Worm (Caenorhabditis elegans) whole organism, mixed stage, embryonic: ENCODE measurements around the gene arx-3.

Experiments used
- M03D4.4 ChIP-seq: sonication (generic microtip); optimal IDR thresholded peaks from 2 replicates; lab custom pipeline; 2017; ENCODE audit warnings: mild to moderate bottlenecking, missing genetic modification characterization, missing compliant biosample characterization
- bed-3 ChIP-seq: fragments of 200-800 bp; sonication (Bioruptor generic); optimal IDR thresholded peaks from 3 replicates; lab custom pipeline; 2018; ENCODE audit warnings: mild to moderate bottlenecking, missing genetic modification characterization, moderate library complexity, missing compliant biosample characterization
- blmp-1 ChIP-seq: fragments of 150-350 bp; optimal IDR thresholded peaks from 2 replicates; lab custom pipeline; 2014; ENCODE audit warnings: missing biosample characterization, missing genetic modification characterization
- ceh-39 ChIP-seq: fragments of 150-350 bp; optimal IDR thresholded peaks from 2 replicates; lab custom pipeline; 2014; ENCODE audit warnings: missing biosample characterization, missing genetic modification characterization
- ceh-43 ChIP-seq: fragments of 200-800 bp; sonication (Bioruptor generic); optimal IDR thresholded peaks from 2 replicates; lab custom pipeline; 2018; ENCODE audit warnings: mild to moderate bottlenecking, missing genetic modification characterization, moderate library complexity, missing compliant biosample characterization
- ceh-83 ChIP-seq: fragments of 200-800 bp; sonication (Bioruptor generic); optimal IDR thresholded peaks from 2 replicates; lab custom pipeline; 2018; ENCODE audit warnings: mild to moderate bottlenecking, missing genetic modification characterization, missing compliant biosample characterization
- ces-1 ChIP-seq: fragments of 150-350 bp; optimal IDR thresholded peaks from 2 replicates; lab custom pipeline; 2014; ENCODE audit warnings: missing biosample characterization, missing genetic modification reagents, missing genetic modification characterization
- cnd-1 ChIP-seq: fragments of 200-800 bp; sonication (Bioruptor generic); optimal IDR thresholded peaks from 2 replicates; lab custom pipeline; 2018; ENCODE audit warnings: mild to moderate bottlenecking, missing genetic modification characterization, missing compliant biosample characterization
- drap-1 ChIP-seq: fragments of 200-800 bp; sonication (Bioruptor generic); optimal IDR thresholded peaks from 3 replicates; lab custom pipeline; 2018; ENCODE audit warnings: mild to moderate bottlenecking, missing genetic modification characterization, missing compliant biosample characterization
- elt-3 ChIP-seq: fragments of 150-350 bp; optimal IDR thresholded peaks from 2 replicates; lab custom pipeline; 2014; ENCODE audit warnings: missing biosample characterization, missing genetic modification characterization
- flh-1 ChIP-seq: fragments of 200-800 bp; sonication (Bioruptor generic); optimal IDR thresholded peaks from 2 replicates; lab custom pipeline; 2018; ENCODE audit warnings: mild to moderate bottlenecking, missing genetic modification characterization, moderate library complexity, missing compliant biosample characterization
- ham-2 ChIP-seq: fragments of 200-800 bp; sonication (Bioruptor generic); optimal IDR thresholded peaks from 2 replicates; lab custom pipeline; 2018; ENCODE audit warnings: mild to moderate bottlenecking, missing genetic modification characterization, missing compliant biosample characterization
- lin-13 ChIP-seq: fragments of 150-350 bp; optimal IDR thresholded peaks from 2 replicates; lab custom pipeline; 2014; ENCODE audit warnings: missing biosample characterization, missing genetic modification characterization
- lin-32 ChIP-seq: fragments of 200-800 bp; sonication (Bioruptor generic); optimal IDR thresholded peaks from 2 replicates; lab custom pipeline; 2018; ENCODE audit warnings: mild to moderate bottlenecking, missing genetic modification characterization, missing compliant biosample characterization
- lsy-2 ChIP-seq: fragments of 150-350 bp; optimal IDR thresholded peaks from 2 replicates; lab custom pipeline; 2014; ENCODE audit warnings: missing biosample characterization, missing genetic modification characterization
- mab-5 ChIP-seq: fragments of 150-350 bp; optimal IDR thresholded peaks from 2 replicates; lab custom pipeline; 2014; ENCODE audit warnings: missing biosample characterization, missing genetic modification characterization
- mep-1 ChIP-seq: fragments of 150-350 bp; optimal IDR thresholded peaks from 2 replicates; lab custom pipeline; 2017; ENCODE audit warnings: missing biosample characterization, missing genetic modification reagents, missing genetic modification characterization, inconsistent platforms
- mls-2 ChIP-seq: sonication (generic microtip); optimal IDR thresholded peaks from 2 replicates; lab custom pipeline; 2016; ENCODE audit warnings: mild to moderate bottlenecking, missing genetic modification characterization, moderate library complexity, missing compliant biosample characterization
- nhr-12 ChIP-seq: fragments of 150-350 bp; optimal IDR thresholded peaks from 2 replicates; lab custom pipeline; 2014; ENCODE audit warnings: missing biosample characterization, missing genetic modification characterization
- nhr-2 ChIP-seq: fragments of 150-350 bp; optimal IDR thresholded peaks from 2 replicates; lab custom pipeline; 2014; ENCODE audit warnings: missing biosample characterization, missing genetic modification characterization
- nhr-28 ChIP-seq: fragments of 150-350 bp; optimal IDR thresholded peaks from 2 replicates; lab custom pipeline; 2014; ENCODE audit warnings: missing biosample characterization, missing genetic modification characterization
- nhr-76 ChIP-seq: sonication (generic microtip); optimal IDR thresholded peaks from 2 replicates; lab custom pipeline; 2017; ENCODE audit warnings: missing biosample characterization, missing genetic modification characterization
- sem-2 ChIP-seq: fragments of 200-800 bp; sonication (Bioruptor generic); optimal IDR thresholded peaks from 2 replicates; lab custom pipeline; 2018; ENCODE audit warnings: mild to moderate bottlenecking, missing genetic modification characterization, missing compliant biosample characterization
- snpc-4 ChIP-seq: fragments of 150-350 bp; optimal IDR thresholded peaks from 2 replicates; lab custom pipeline; 2014; ENCODE audit warnings: missing biosample characterization, missing genetic modification characterization
- sptf-1 ChIP-seq: sonication (generic microtip); optimal IDR thresholded peaks from 2 replicates; lab custom pipeline; 2017; ENCODE audit warnings: mild to moderate bottlenecking, missing genetic modification characterization, moderate library complexity, missing compliant biosample characterization
- unc-120 ChIP-seq: sonication (generic microtip); optimal IDR thresholded peaks from 2 replicates; lab custom pipeline; 2017; ENCODE audit warnings: missing genetic modification characterization, missing compliant biosample characterization; ENCODE audit not compliant: poor library complexity, severe bottlenecking
- unc-62 ChIP-seq: fragments of 150-350 bp; optimal IDR thresholded peaks from 2 replicates; lab custom pipeline; 2014; ENCODE audit warnings: missing biosample characterization, missing genetic modification reagents, missing genetic modification characterization
- zip-8 ChIP-seq: fragments of 150-350 bp; optimal IDR thresholded peaks from 2 replicates; lab custom pipeline; 2014; ENCODE audit warnings: missing biosample characterization, missing genetic modification characterization

Gene arx-3

DNA sequence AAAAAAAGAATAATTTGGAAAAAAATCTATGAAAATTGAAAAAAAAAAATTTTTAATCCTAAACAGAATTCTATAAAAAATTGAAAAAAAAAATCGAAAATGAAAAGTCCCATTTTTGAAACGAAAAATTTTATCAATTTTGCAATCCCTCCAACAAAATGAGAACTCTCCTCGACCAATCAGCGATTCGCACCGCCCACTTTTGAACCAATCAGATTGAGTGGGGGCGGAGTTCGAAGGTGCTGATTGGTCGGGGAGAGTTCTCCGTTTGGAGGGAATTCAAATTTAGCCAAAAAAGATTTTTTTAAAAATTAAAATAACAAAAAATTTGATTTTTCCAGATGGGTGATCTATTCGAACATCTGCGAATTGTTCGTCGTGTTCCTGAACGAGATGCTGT lies 9.5 kb upstream of the arx-3 start:
- TF ChIP-seq ceh-39 (tag; lab: Kevin White, UChicago) (no peak), lin-13 (tag; lab: Kevin White, UChicago) (no peak), ham-2 (GFP tag; lab: Kevin White, UChicago) (no peak), drap-1 (GFP tag; lab: Kevin White, UChicago) (no peak), M03D4.4 (tag; lab: Kevin White, UChicago) (no peak)

ce11 chrIII:12064494-12064893 lies 6.2 kb upstream of the arx-3 start:
- no peak for TF ChIP-seq drap-1 (GFP tag; lab: Kevin White, UChicago)
- no peak for TF ChIP-seq mls-2 (tag; lab: Kevin White, UChicago)
- TF ChIP-seq nhr-2 (tag; lab: Kevin White, UChicago): no peak
- TF ChIP-seq ceh-39 (tag; lab: Kevin White, UChicago): no peak
- TF ChIP-seq zip-8 (tag; lab: Kevin White, UChicago): no peak
- TF ChIP-seq bed-3 (GFP tag; lab: Kevin White, UChicago): no peak

- TF ChIP-seq sem-2 (GFP tag; lab: Kevin White, UChicago) (no peak), snpc-4 (tag; lab: Kevin White, UChicago) (no peak), flh-1 (GFP tag; lab: Kevin White, UChicago) (no peak), nhr-76 (tag; lab: Kevin White, UChicago) (no peak), lsy-2 (tag; lab: Kevin White, UChicago) (no peak), ceh-43 (GFP tag; lab: Kevin White, UChicago) (no peak), elt-3 (tag; lab: Kevin White, UChicago) (no peak), drap-1 (GFP tag; lab: Kevin White, UChicago) (no peak), lin-13 (tag; lab: Kevin White, UChicago) (no peak), cnd-1 (tag; lab: Kevin White, UChicago) (no peak), bed-3 (GFP tag; lab: Kevin White, UChicago) (no peak), nhr-28 (tag; lab: Kevin White, UChicago) (no peak), ceh-39 (tag; lab: Kevin White, UChicago) (no peak), zip-8 (tag; lab: Kevin White, UChicago) (no peak), nhr-12 (tag; lab: Kevin White, UChicago) (no peak), mep-1 (tag; lab: Kevin White, UChicago) (no peak), blmp-1 (tag; lab: Kevin White, UChicago) (no peak)
Measured at ce11 chrIII:12063934-12064333, 5.7 kb upstream of the arx-3 start.

DNA sequence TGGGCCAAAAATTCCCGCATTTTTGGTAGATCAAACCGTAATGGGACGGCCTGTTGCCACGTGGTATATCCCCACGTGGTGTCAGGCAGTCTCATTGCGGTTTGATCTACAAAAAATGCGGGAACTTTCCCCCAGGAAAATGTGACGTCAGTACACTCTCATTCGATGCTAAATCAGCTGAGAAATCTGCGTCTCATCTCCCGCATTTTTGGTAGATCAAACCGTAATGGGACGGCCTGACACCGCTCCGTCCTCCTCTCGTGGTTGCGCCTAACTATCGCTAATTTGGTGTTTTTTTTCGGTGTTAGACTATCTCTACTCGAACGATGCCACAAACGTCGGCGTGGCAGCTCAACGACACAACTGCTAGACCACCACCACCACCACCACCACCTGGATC lies 3.2 kb upstream of the arx-3 start, which contains the start of gene zyg-8:
TSS of gene zyg-8 (plus strand) at position 301 of the 400 bp plus-strand sequence.
- no peak for TF ChIP-seq ham-2 (GFP tag; lab: Kevin White, UChicago)
- no peak for TF ChIP-seq flh-1 (GFP tag; lab: Kevin White, UChicago)

DNA sequence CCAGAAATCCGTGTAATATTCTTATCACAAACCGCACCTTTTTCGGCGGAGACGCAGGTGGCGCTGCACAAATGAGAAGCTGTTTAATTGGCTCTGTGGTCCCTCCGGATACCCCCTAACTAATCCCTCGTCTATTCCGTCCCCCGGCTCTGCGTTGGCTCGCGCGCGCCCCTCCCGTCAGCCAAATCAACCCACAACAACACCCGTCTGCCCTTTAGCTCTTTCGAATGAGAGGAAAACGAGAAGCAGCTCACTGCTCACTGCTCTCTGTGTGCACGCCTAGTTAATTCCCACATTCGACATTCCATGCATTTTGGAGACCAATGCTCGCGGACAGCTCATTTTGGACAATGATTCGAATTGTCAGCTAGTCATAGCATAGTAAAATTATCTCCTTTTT lies 1.8 kb upstream of the arx-3 start:
- TF ChIP-seq ceh-39 (tag; lab: Kevin White, UChicago): no peak
- TF ChIP-seq, all 35 proteins: peak for 0

- TF ChIP-seq nhr-28 (tag; lab: Kevin White, UChicago) (no peak), nhr-2 (tag; lab: Kevin White, UChicago) (no peak), flh-1 (GFP tag; lab: Kevin White, UChicago) (no peak), unc-120 (tag; lab: Kevin White, UChicago) (no peak), lin-32 (GFP tag; lab: Kevin White, UChicago) (no peak), ces-1 (GFP tag; lab: Kevin White, UChicago) (no peak), sptf-1 (tag; lab: Kevin White, UChicago) (no peak)
Measured at ce11 chrIII:12059521-12059920, 1.3 kb upstream of the arx-3 start.

- no peak for TF ChIP-seq nhr-2 (tag; lab: Kevin White, UChicago)
- no peak for TF ChIP-seq blmp-1 (tag; lab: Kevin White, UChicago)
- TF ChIP-seq drap-1 (GFP tag; lab: Kevin White, UChicago): no peak
- TF ChIP-seq unc-62 (GFP tag; lab: Kevin White, UChicago): no peak
- TF ChIP-seq mab-5 (tag; lab: Kevin White, UChicago): no peak
- TF ChIP-seq ceh-83: no peak
- no peak for TF ChIP-seq flh-1 (GFP tag; lab: Kevin White, UChicago)
- TF ChIP-seq zip-8 (tag; lab: Kevin White, UChicago): no peak
- no peak for TF ChIP-seq sptf-1 (tag; lab: Kevin White, UChicago)
- no peak for TF ChIP-seq ceh-43 (GFP tag; lab: Kevin White, UChicago)
- TF ChIP-seq nhr-76 (tag; lab: Kevin White, UChicago): no peak
- TF ChIP-seq bed-3 (GFP tag; lab: Kevin White, UChicago): no peak
- TF ChIP-seq snpc-4 (tag; lab: Kevin White, UChicago): no peak
- TF ChIP-seq, all 35 proteins: peak for 0
Measured at ce11 chrIII:12052206-12052605, 6.1 kb downstream of the arx-3 start, which contains the start of gene Y79H2A.3. Y79H2A.3 (minus strand) TSS chrIII:12052306.
